Fruit fly (Drosophila melanogaster): Measurements from ENCODE around the gene Nepl9.

DNA sequence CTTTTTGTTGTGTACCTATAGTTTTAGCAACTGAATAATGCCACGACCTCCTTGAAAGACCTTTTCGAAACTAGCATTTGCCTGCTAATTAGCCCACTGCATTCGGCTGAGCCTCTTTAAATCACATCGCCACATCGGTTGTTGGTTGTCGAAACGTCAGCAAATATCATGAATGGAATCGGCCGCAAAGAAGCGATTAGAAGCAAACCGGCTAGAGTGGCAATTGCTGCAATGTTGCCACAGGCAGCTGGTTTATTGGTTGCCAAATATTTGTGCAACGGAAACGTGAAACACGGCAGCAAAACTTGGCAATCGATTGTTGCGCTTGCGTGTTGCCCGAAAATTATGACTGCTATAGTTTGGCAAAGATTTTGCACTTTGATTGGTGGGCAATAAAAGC lies 8.1 kb upstream of the Nepl9 start:
- TF ChIP-seq br (GFP tag; optimal IDR thresholded peaks at IDR 0.05) (no peak), HLH106 (tag; optimal IDR thresholded peaks at IDR 0.05) (no peak), lola (GFP tag; optimal IDR thresholded peaks at IDR 0.05) (no peak), Myc (optimal IDR thresholded peaks at IDR 0.05) (no peak), dmrt93B (GFP tag; optimal IDR thresholded peaks at IDR 0.05) (no peak), sage (GFP tag; optimal IDR thresholded peaks at IDR 0.05) (no peak), dl (GFP tag; optimal IDR thresholded peaks at IDR 0.05; ENCODE audit: insufficient read depth in 1 of 2, partially characterized antibody in 2 of 2) (no peak), h (GFP tag; optimal IDR thresholded peaks at IDR 0.05) (no peak), Dfd (GFP tag; optimal IDR thresholded peaks at IDR 0.05) (no peak)

Measured in whole organism, wandering third instar larva.